In genomic region chr3L:14559659-14560058, dm6 we compare ENCODE assay signal across 1 fruit fly cellular context.
TF ChIP-seq lines count a peak whose summit lies in the region.

CG34039 (plus strand) TSS chr3L:14560000.

TF ChIP-seq in whole organism, embryonic, 481 proteins besides CTCF, POLR2A, EP300 and RAD21 (continued from another document):
- TF ChIP-seq gsb-n (tag; optimal IDR thresholded peaks at IDR 0.05; lab: Kevin White, UChicago): peak; percentile 78
- peak; percentile 26 for TF ChIP-seq CG2120 (GFP tag; optimal IDR thresholded peaks at IDR 0.05; lab: Kevin White, UChicago)
- TF ChIP-seq Mes4 (GFP tag; optimal IDR thresholded peaks at IDR 0.05; lab: Kevin White, UChicago): no peak
- TF ChIP-seq kay (GFP tag; optimal IDR thresholded peaks at IDR 0.05; lab: Kevin White, UChicago): no peak
- no peak for TF ChIP-seq CG8089 (GFP tag; optimal IDR thresholded peaks at IDR 0.05; lab: Kevin White, UChicago)
- TF ChIP-seq Poxn (GFP tag; IDR thresholded peaks at IDR 0.05; lab: Robert Waterston, UW): no peak
- peak; percentile 95 for TF ChIP-seq CG6791 (GFP tag; IDR thresholded peaks at IDR 0.05; lab: Robert Waterston, UW; ENCODE audit: partially characterized antibody)
- TF ChIP-seq otp (GFP tag; IDR thresholded peaks at IDR 0.05; lab: Robert Waterston, UW): no peak
- no peak for TF ChIP-seq Gug (GFP tag; IDR thresholded peaks at IDR 0.05; lab: Robert Waterston, UW)
- no peak for TF ChIP-seq CG7556 (GFP tag; optimal IDR thresholded peaks at IDR 0.05; lab: Kevin White, UChicago)
- TF ChIP-seq Dad (GFP tag; optimal IDR thresholded peaks at IDR 0.05; lab: Kevin White, UChicago): no peak
- TF ChIP-seq shn (GFP tag; optimal IDR thresholded peaks at IDR 0.05; lab: Kevin White, UChicago): no peak
- no peak for TF ChIP-seq CG14441 (GFP tag; IDR thresholded peaks at IDR 0.05; lab: Robert Waterston, UW)
- 0 out of 2 replicates have a peak, but pooled peaks have one; percentile 19 for TF ChIP-seq CG4360 (GFP tag; IDR thresholded peaks at IDR 0.05; lab: Robert Waterston, UW)
- TF ChIP-seq CG10147 (GFP tag; optimal IDR thresholded peaks at IDR 0.05; lab: Kevin White, UChicago): peak; percentile 52
- no peak for TF ChIP-seq abd-A (tag; optimal IDR thresholded peaks at IDR 0.05; lab: Kevin White, UChicago)
- no peak for TF ChIP-seq Fer1 (GFP tag; optimal IDR thresholded peaks at IDR 0.05; lab: Kevin White, UChicago)
- TF ChIP-seq zen (tag; optimal IDR thresholded peaks at IDR 0.05; lab: Kevin White, UChicago): peak; percentile 28
- TF ChIP-seq slou (GFP tag; optimal IDR thresholded peaks at IDR 0.05; lab: Kevin White, UChicago): no peak
- no peak for TF ChIP-seq CG11560 (tag; IDR thresholded peaks at IDR 0.05; lab: Robert Waterston, UW)
- TF ChIP-seq CG16815 (GFP tag; optimal IDR thresholded peaks at IDR 0.05; lab: Kevin White, UChicago): no peak
- no peak for TF ChIP-seq bab2 (GFP tag; optimal IDR thresholded peaks at IDR 0.05; lab: Kevin White, UChicago)
- no peak for TF ChIP-seq CG43689 (GFP tag; IDR thresholded peaks at IDR 0.05; lab: Robert Waterston, UW)
- TF ChIP-seq CG15601 (tag; optimal IDR thresholded peaks at IDR 0.05; lab: Kevin White, UChicago): peak; percentile 65
- TF ChIP-seq CG9437 (GFP tag; optimal IDR thresholded peaks at IDR 0.05; lab: Kevin White, UChicago): no peak
- TF ChIP-seq CG17612 (GFP tag; IDR thresholded peaks at IDR 0.05; lab: Robert Waterston, UW): no peak
- no peak for TF ChIP-seq CG12299 (tag; optimal IDR thresholded peaks at IDR 0.05; lab: Kevin White, UChicago)
- TF ChIP-seq knrl (GFP tag; IDR thresholded peaks at IDR 0.05; lab: Robert Waterston, UW; ENCODE audit: partially characterized antibody): peak; percentile 91; the same call in 2 of the 3 replicates
- no peak for TF ChIP-seq p53 (GFP tag; optimal IDR thresholded peaks at IDR 0.05; lab: Kevin White, UChicago)
- TF ChIP-seq CG7357 (GFP tag; IDR thresholded peaks at IDR 0.05; lab: Robert Waterston, UW): no peak
- TF ChIP-seq sc (optimal IDR thresholded peaks at IDR 0.05; lab: Kevin White, UChicago): no peak
- TF ChIP-seq sc (GFP tag; optimal IDR thresholded peaks at IDR 0.05; lab: Kevin White, UChicago): no peak
- no peak for TF ChIP-seq cato (GFP tag; optimal IDR thresholded peaks at IDR 0.05; lab: Kevin White, UChicago; ENCODE audit: borderline replicate concordance)
- peak; percentile 61; the same call in 1 of the 3 replicates for TF ChIP-seq mld (GFP tag; IDR thresholded peaks at IDR 0.05; lab: Robert Waterston, UW; ENCODE audit: partially characterized antibody)
- TF ChIP-seq CG3065 (GFP tag; optimal IDR thresholded peaks at IDR 0.05; lab: Kevin White, UChicago): no peak
- TF ChIP-seq exex (tag; optimal IDR thresholded peaks at IDR 0.05; lab: Kevin White, UChicago): peak; percentile 13
- peak; percentile 94 for TF ChIP-seq Scr (GFP tag; IDR thresholded peaks at IDR 0.05; lab: Robert Waterston, UW; ENCODE audit: partially characterized antibody)
- peak; percentile 67 for TF ChIP-seq pros (GFP tag; optimal IDR thresholded peaks at IDR 0.05; lab: Kevin White, UChicago)
- no peak for TF ChIP-seq pb (GFP tag; optimal IDR thresholded peaks at IDR 0.05; lab: Kevin White, UChicago)
- TF ChIP-seq sens-2 (GFP tag; IDR thresholded peaks at IDR 0.05; lab: Robert Waterston, UW): no peak
- no peak for TF ChIP-seq dimm (GFP tag; IDR thresholded peaks at IDR 0.05; lab: Robert Waterston, UW)
- no peak for TF ChIP-seq slp2 (GFP tag; optimal IDR thresholded peaks at IDR 0.05; lab: Kevin White, UChicago)
- no peak for TF ChIP-seq tx (GFP tag; optimal IDR thresholded peaks at IDR 0.05; lab: Kevin White, UChicago)
- TF ChIP-seq Oaz (GFP tag; IDR thresholded peaks at IDR 0.05; lab: Robert Waterston, UW): no peak
- TF ChIP-seq CG12659 (GFP tag; optimal IDR thresholded peaks at IDR 0.05; lab: Kevin White, UChicago): peak; percentile 75
- TF ChIP-seq chm (GFP tag; IDR thresholded peaks at IDR 0.05; lab: Robert Waterston, UW): no peak
- TF ChIP-seq emc (GFP tag; optimal IDR thresholded peaks at IDR 0.05; lab: Kevin White, UChicago): no peak
